Fruit fly (Drosophila melanogaster) whole organism, prepupa: ENCODE measurements around the gene Timp.

Source experiments
- Blimp-1 ChIP-seq: fragments of 200-800 bp; sonication (Bioruptor generic); optimal IDR thresholded peaks from 3 replicates; lab custom pipeline; 2017; ENCODE audit warnings: missing biosample characterization, missing genetic modification characterization, mild to moderate bottlenecking, moderate library complexity, missing genetic modification reagents
- CG11902 ChIP-seq: fragments of 200-800 bp; sonication (Bioruptor generic); optimal IDR thresholded peaks from 3 replicates; lab custom pipeline; 2016; ENCODE audit warnings: missing biosample characterization, missing genetic modification characterization
- CG6854 ChIP-seq: fragments of 200-800 bp; sonication (Bioruptor generic); optimal IDR thresholded peaks from 2 replicates; lab custom pipeline; 2017; ENCODE audit warnings: missing biosample characterization, mild to moderate bottlenecking, missing genetic modification characterization
- Eip78C ChIP-seq: fragments of 200-800 bp; sonication (Bioruptor generic); peaks from one replicate; lab custom pipeline; 2016; ENCODE audit warnings: missing biosample characterization, missing genetic modification characterization
- Eip93F ChIP-seq: fragments of 200-800 bp; sonication (Bioruptor generic); optimal IDR thresholded peaks from 2 replicates; lab custom pipeline; 2016; ENCODE audit warnings: missing biosample characterization, mild to moderate bottlenecking, missing genetic modification characterization
- Ets21C ChIP-seq: fragments of 200-800 bp; sonication (Bioruptor generic); optimal IDR thresholded peaks from 3 replicates; lab custom pipeline; 2016; ENCODE audit warnings: missing biosample characterization, missing genetic modification characterization
- Lpt ChIP-seq: fragments of 200-800 bp; sonication (Bioruptor generic); optimal IDR thresholded peaks from 3 replicates; lab custom pipeline; 2016; ENCODE audit warnings: missing biosample characterization, missing genetic modification characterization
- Met ChIP-seq: fragments of 200-800 bp; sonication (Bioruptor generic); optimal IDR thresholded peaks from 3 replicates; lab custom pipeline; 2016; ENCODE audit warnings: missing biosample characterization, missing genetic modification characterization
- Sox15 ChIP-seq: fragments of 200-800 bp; sonication (Bioruptor generic); optimal IDR thresholded peaks from 3 replicates; lab custom pipeline; 2016; ENCODE audit warnings: missing biosample characterization, missing genetic modification characterization
- acj6 ChIP-seq: fragments of 200-800 bp; sonication (Bioruptor generic); optimal IDR thresholded peaks from 3 replicates; lab custom pipeline; 2016; ENCODE audit warnings: missing biosample characterization, missing genetic modification characterization
- fd59A ChIP-seq: fragments of 200-800 bp; sonication (Bioruptor generic); optimal IDR thresholded peaks from 2 replicates; lab custom pipeline; 2017; ENCODE audit warnings: missing biosample characterization, mild to moderate bottlenecking, missing genetic modification characterization, missing genetic modification reagents
- lz ChIP-seq: fragments of 200-800 bp; sonication (Bioruptor generic); optimal IDR thresholded peaks from 3 replicates; lab custom pipeline; 2016; ENCODE audit warnings: missing biosample characterization, missing genetic modification characterization
- topi ChIP-seq: fragments of 200-800 bp; sonication (Bioruptor generic); optimal IDR thresholded peaks from 3 replicates; lab custom pipeline; 2016; ENCODE audit warnings: missing biosample characterization, missing genetic modification characterization

DNA sequence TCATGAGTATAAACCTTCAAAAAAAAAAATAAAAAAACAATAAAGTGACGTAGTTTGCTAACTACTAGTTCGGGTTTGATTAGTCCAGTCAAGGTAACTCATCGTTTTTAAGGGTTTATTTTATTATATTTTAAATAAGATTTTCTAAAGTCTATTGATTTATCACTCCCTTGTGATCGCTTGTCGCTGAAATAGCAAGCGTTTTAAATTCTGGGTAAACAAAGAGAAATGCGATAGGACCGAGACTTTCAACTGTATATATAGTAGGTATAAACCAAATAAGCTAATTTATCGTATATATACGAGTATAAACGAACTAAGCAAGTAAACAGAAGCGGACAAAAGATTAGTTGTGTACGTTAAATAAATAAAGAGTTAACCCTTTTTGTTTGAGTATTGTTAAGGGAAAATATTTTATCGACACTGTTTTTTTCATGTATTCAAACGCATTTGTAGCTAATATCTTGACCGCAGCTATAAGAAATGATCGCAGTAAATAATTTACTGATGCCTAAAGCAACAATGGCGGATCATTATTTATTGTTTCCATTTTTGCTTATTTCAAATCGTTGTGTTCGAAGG is 44.2 kb downstream of the Timp start:
- TF ChIP-seq acj6 (GFP tag; lab: Kevin White, UChicago) = peak; percentile 61
- no peak for TF ChIP-seq fd59A
- peak; percentile 51 for TF ChIP-seq Met (GFP tag; lab: Kevin White, UChicago)
- no peak for TF ChIP-seq CG6854 (GFP tag; lab: Kevin White, UChicago)
- TF ChIP-seq Eip93F (GFP tag; lab: Kevin White, UChicago) = no peak
- peak; percentile 22 for TF ChIP-seq Sox15 (GFP tag; lab: Kevin White, UChicago)
- TF ChIP-seq topi (GFP tag; lab: Kevin White, UChicago) = peak; percentile 65
- TF ChIP-seq lz (GFP tag; lab: Kevin White, UChicago) = peak; percentile 47
- peak; percentile 86 for TF ChIP-seq Eip78C
- peak; percentile 47 for TF ChIP-seq Ets21C (GFP tag; lab: Kevin White, UChicago)
- TF ChIP-seq Blimp-1 (GFP tag; lab: Kevin White, UChicago) = no peak
- no peak for TF ChIP-seq Lpt
- TF ChIP-seq CG11902 (GFP tag; lab: Kevin White, UChicago) = peak; percentile 58
